Worm (Caenorhabditis elegans): Measurements from ENCODE around the gene H04J21.4.

The H04J21.4 gene

ce11 chrIII:2328612-2329011 is 39.7 kb downstream of the H04J21.4 start:
- no peak for TF ChIP-seq unc-62 (GFP tag; optimal IDR thresholded peaks at IDR 0.05)

DNA sequence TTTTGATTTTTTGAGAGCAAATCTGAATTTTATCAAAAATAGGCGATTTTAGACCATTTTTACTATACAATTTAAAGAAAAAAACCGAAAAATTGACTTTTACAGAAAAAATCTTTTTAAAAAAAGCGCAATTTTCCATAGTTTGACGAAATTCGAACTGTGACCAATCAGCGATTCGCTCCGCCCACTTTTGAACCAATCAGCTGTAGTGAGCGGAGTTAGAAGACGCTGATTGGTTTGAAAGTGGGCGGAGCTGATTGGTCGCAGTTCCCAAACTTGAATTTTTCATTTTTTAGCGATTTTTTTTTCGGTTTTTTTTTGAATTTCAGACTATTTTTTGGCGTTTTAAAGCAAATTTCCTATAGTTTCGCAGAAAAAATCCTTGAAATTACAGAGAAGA is 43.6 kb downstream of the H04J21.4 start:
- no peak for TF ChIP-seq unc-62 (GFP tag; optimal IDR thresholded peaks at IDR 0.05)

All from whole organism, dauer.